Worm (Caenorhabditis elegans): ENCODE data around the gene C31E10.11.

The C31E10.11 gene

ce11 chrX:13973769-13974168 is 16.8 kb downstream of the C31E10.11 start (continued):
- TF ChIP-seq efl-1 (optimal IDR thresholded peaks at IDR 0.05) (no peak), efl-1 (GFP tag; optimal IDR thresholded peaks at IDR 0.05 in 1 of 2) (no peak), sox-4 (tag; optimal IDR thresholded peaks at IDR 0.05) (peak; percentile 21), unc-130 (tag; optimal IDR thresholded peaks at IDR 0.05) (peak; percentile 51), lin-14 (GFP tag; optimal IDR thresholded peaks at IDR 0.05) (peak; percentile 91), unc-98 (GFP tag; IDR thresholded peaks at IDR 0.05) (no peak), alr-1 (tag; optimal IDR thresholded peaks at IDR 0.05; ENCODE audit: borderline replicate concordance) (no peak), snpc-4 (tag; optimal IDR thresholded peaks at IDR 0.05) (no peak), lir-3 (tag; optimal IDR thresholded peaks at IDR 0.05; ENCODE audit: poor library complexity) (no peak), aly-2 (tag; optimal IDR thresholded peaks at IDR 0.05) (no peak), fkh-4 (tag; optimal IDR thresholded peaks at IDR 0.05; ENCODE audit: borderline replicate concordance) (peak; percentile 56), lin-35 (GFP tag; optimal IDR thresholded peaks at IDR 0.05) (peak in 1 of 2 experiments; percentile 42), nhr-12 (tag; optimal IDR thresholded peaks at IDR 0.05) (no peak), snu-23 (GFP tag; optimal IDR thresholded peaks at IDR 0.05) (peak; percentile 63), ceh-8 (GFP tag; optimal IDR thresholded peaks at IDR 0.05) (no peak), mab-9 (GFP tag; IDR thresholded peaks at IDR 0.05) (no peak), egl-27 (tag; optimal IDR thresholded peaks at IDR 0.05) (no peak), ces-1 (GFP tag; optimal IDR thresholded peaks at IDR 0.05) (no peak), pax-3 (tag; optimal IDR thresholded peaks at IDR 0.05) (no peak), nhr-47 (tag; optimal IDR thresholded peaks at IDR 0.05) (peak; percentile 63), skn-1 (tag; optimal IDR thresholded peaks at IDR 0.05) (peak; percentile 27), rnt-1 (tag; optimal IDR thresholded peaks at IDR 0.05) (peak; percentile 74), egl-13 (tag; optimal IDR thresholded peaks at IDR 0.05) (peak; percentile 18), ama-1 (optimal IDR thresholded peaks at IDR 0.05) (no peak), isw-1 (GFP tag; IDR thresholded peaks at IDR 0.05) (no peak), nhr-90 (tag; optimal IDR thresholded peaks at IDR 0.05; ENCODE audit: poor library complexity) (no peak), nhr-237 (tag; optimal IDR thresholded peaks at IDR 0.05) (no peak), nhr-71 (tag; optimal IDR thresholded peaks at IDR 0.05) (peak; percentile 80), ets-5 (GFP tag; IDR thresholded peaks at IDR 0.05) (no peak), grh-1 (GFP tag; IDR thresholded peaks at IDR 0.05) (no peak), zag-1 (tag; optimal IDR thresholded peaks at IDR 0.05) (no peak)

- TF ChIP-seq nhr-19 (GFP tag; conservative IDR thresholded peaks at IDR 0.05) = peak; percentile 29; the same call in 1 of the 2 replicates
Measured at ce11 chrX:13973086-13973485, 17.5 kb downstream of the C31E10.11 start.

- TF ChIP-seq dpl-1 (GFP tag; optimal IDR thresholded peaks at IDR 0.05) (peak in 2 of 3 experiments; percentile 5 to 13), snpc-4 (tag; optimal IDR thresholded peaks at IDR 0.05) (peak; percentile 21), snu-23 (GFP tag; optimal IDR thresholded peaks at IDR 0.05) (peak; percentile 89), tbx-2 (tag; optimal IDR thresholded peaks at IDR 0.05) (peak; percentile 68), nhr-90 (tag; optimal IDR thresholded peaks at IDR 0.05; ENCODE audit: poor library complexity) (peak; percentile 42), ztf-11 (tag; optimal IDR thresholded peaks at IDR 0.05) (peak in 1 of 2 experiments; percentile 58), ets-5 (GFP tag; IDR thresholded peaks at IDR 0.05) (no peak), hlh-17 (GFP tag; optimal IDR thresholded peaks at IDR 0.05; ENCODE audit: borderline replicate concordance) (no peak), C16A3.4 (tag; optimal IDR thresholded peaks at IDR 0.05) (peak; percentile 11), mdl-1 (tag; optimal IDR thresholded peaks at IDR 0.05) (peak in 1 of 2 experiments; percentile 55), nhr-28 (tag; optimal IDR thresholded peaks at IDR 0.05) (no peak), Y116A8C.19 (tag; optimal IDR thresholded peaks at IDR 0.05; ENCODE audit: borderline replicate concordance) (no peak), lin-13 (GFP tag; optimal IDR thresholded peaks at IDR 0.05) (peak; percentile 64), lsy-2 (tag; optimal IDR thresholded peaks at IDR 0.05) (peak; percentile 30 to 82), sptf-1 (tag; optimal IDR thresholded peaks at IDR 0.05) (no peak), swsn-7 (tag; optimal IDR thresholded peaks at IDR 0.05) (peak; percentile 82), pqm-1 (tag; optimal IDR thresholded peaks at IDR 0.05) (no peak), ceh-88 (GFP tag; IDR thresholded peaks at IDR 0.05) (peak; percentile 55; the same call in 1 of the 2 replicates), sup-37 (GFP tag; optimal IDR thresholded peaks at IDR 0.05) (peak; percentile 18), tlp-1 (tag; optimal IDR thresholded peaks at IDR 0.05) (no peak), grh-1 (GFP tag; IDR thresholded peaks at IDR 0.05) (no peak), F16B12.6 (tag; optimal IDR thresholded peaks at IDR 0.05) (no peak), nhr-84 (tag; optimal IDR thresholded peaks at IDR 0.05) (no peak)
Measured at ce11 chrX:13969257-13969968, 21.2 kb downstream of the C31E10.11 start.

Data from whole organism, L1 larva.